Fruit fly (Drosophila melanogaster): Measurements from ENCODE around the gene CG12316.

Gene CG12316

dm6 chr3L:15125077-15125652, 11.6 kb downstream of the CG12316 start, which contains the start of gene CG16959:
Gene CG16959 (minus strand): TSS chr3L:15125321.
- no peak for TF ChIP-seq Hr96 (GFP tag; optimal IDR thresholded peaks at IDR 0.05)

dm6 chr3L:15123736-15124135, 13.0 kb downstream of the CG12316 start:
- TF ChIP-seq tj (GFP tag; optimal IDR thresholded peaks at IDR 0.05) (peak; percentile 14), CG5204 (GFP tag; optimal IDR thresholded peaks at IDR 0.05) (no peak), cnc (optimal IDR thresholded peaks at IDR 0.05) (no peak), pad (GFP tag; optimal IDR thresholded peaks at IDR 0.05) (no peak), toe (GFP tag; optimal IDR thresholded peaks at IDR 0.05) (no peak), CG7045 (GFP tag; optimal IDR thresholded peaks at IDR 0.05) (no peak), Mnt (GFP tag; optimal IDR thresholded peaks at IDR 0.05) (no peak), CG12768 (GFP tag; optimal IDR thresholded peaks at IDR 0.05) (no peak), CG7101 (tag; optimal IDR thresholded peaks at IDR 0.05) (no peak)

dm6 chr3L:15121272-15121671, 15.5 kb downstream of the CG12316 start, which contains the start of gene CG32847:
Gene CG32847 (plus strand): TSS chr3L:15121572.
- no peak for TF ChIP-seq CG1620 (GFP tag; optimal IDR thresholded peaks at IDR 0.05)

- TF ChIP-seq CG33017 (tag; optimal IDR thresholded peaks at IDR 0.05) = no peak
- peak; percentile 9 for TF ChIP-seq bab1 (GFP tag; optimal IDR thresholded peaks at IDR 0.05)
Measured at dm6 chr3L:15116536-15116935, 20.2 kb downstream of the CG12316 start, which contains the start of gene Cep135. Gene Cep135 (plus strand): TSS chr3L:15116737.

dm6 chr3L:15113257-15113656, 23.5 kb downstream of the CG12316 start, which contains the start of gene CG13458:
Gene CG13458 (plus strand): TSS chr3L:15113557.
- peak; percentile 3 for TF ChIP-seq kay (GFP tag; ENCODE audit: borderline replicate concordance)
- TF ChIP-seq Mnt (GFP tag; optimal IDR thresholded peaks at IDR 0.05) = peak; percentile 33
- TF ChIP-seq Clk (GFP tag; optimal IDR thresholded peaks at IDR 0.05) = no peak

- no peak for TF ChIP-seq CG5204 (GFP tag; optimal IDR thresholded peaks at IDR 0.05)
- no peak for TF ChIP-seq CG1620 (GFP tag; optimal IDR thresholded peaks at IDR 0.05)
- no peak for TF ChIP-seq CG11617 (GFP tag; optimal IDR thresholded peaks at IDR 0.05)
- TF ChIP-seq pad (GFP tag; optimal IDR thresholded peaks at IDR 0.05) = no peak
- no peak for TF ChIP-seq ovo (GFP tag; optimal IDR thresholded peaks at IDR 0.05)
- no peak for TF ChIP-seq Hr96 (GFP tag; optimal IDR thresholded peaks at IDR 0.05)
- TF ChIP-seq cic (GFP tag; optimal IDR thresholded peaks at IDR 0.05) = no peak
- TF ChIP-seq kay (GFP tag; ENCODE audit: borderline replicate concordance) = no peak
- no peak for TF ChIP-seq bab1 (GFP tag; optimal IDR thresholded peaks at IDR 0.05)
- no peak for TF ChIP-seq Mnt (GFP tag; optimal IDR thresholded peaks at IDR 0.05)
- TF ChIP-seq tj (GFP tag; optimal IDR thresholded peaks at IDR 0.05) = no peak
- no peak for TF ChIP-seq CG14711 (tag; optimal IDR thresholded peaks at IDR 0.05)
- no peak for TF ChIP-seq cnc (optimal IDR thresholded peaks at IDR 0.05)
- no peak for TF ChIP-seq CG7045 (GFP tag; optimal IDR thresholded peaks at IDR 0.05)
Measured at dm6 chr3L:15108948-15109347, 27.8 kb downstream of the CG12316 start.

- TF ChIP-seq cic (GFP tag; optimal IDR thresholded peaks at IDR 0.05) = no peak
- TF ChIP-seq pad (GFP tag; optimal IDR thresholded peaks at IDR 0.05) = peak; percentile 24
- no peak for TF ChIP-seq CG5204 (GFP tag; optimal IDR thresholded peaks at IDR 0.05)
- peak; percentile 45 for TF ChIP-seq ovo (GFP tag; optimal IDR thresholded peaks at IDR 0.05)
Measured at dm6 chr3L:15108524-15108923, 28.2 kb downstream of the CG12316 start.

dm6 chr3L:15107776-15108379, 28.9 kb downstream of the CG12316 start:
- peak; percentile 24 for TF ChIP-seq CG7045 (GFP tag; optimal IDR thresholded peaks at IDR 0.05)
- TF ChIP-seq cnc (optimal IDR thresholded peaks at IDR 0.05) = no peak
- TF ChIP-seq CG14711 (tag; optimal IDR thresholded peaks at IDR 0.05) = peak; percentile 60
- no peak for TF ChIP-seq CG1620 (GFP tag; optimal IDR thresholded peaks at IDR 0.05)
- TF ChIP-seq Crg-1 (GFP tag; optimal IDR thresholded peaks at IDR 0.05) = no peak
- peak; percentile 10 for TF ChIP-seq toe (GFP tag; optimal IDR thresholded peaks at IDR 0.05)
- no peak for TF ChIP-seq cic (GFP tag; optimal IDR thresholded peaks at IDR 0.05)
- TF ChIP-seq CG33017 (tag; optimal IDR thresholded peaks at IDR 0.05) = peak; percentile 19
- no peak for TF ChIP-seq Clk (GFP tag; optimal IDR thresholded peaks at IDR 0.05)
- TF ChIP-seq pad (GFP tag; optimal IDR thresholded peaks at IDR 0.05) = peak; percentile 66
- TF ChIP-seq CG5204 (GFP tag; optimal IDR thresholded peaks at IDR 0.05) = peak; percentile 7
- TF ChIP-seq tj (GFP tag; optimal IDR thresholded peaks at IDR 0.05) = peak; percentile 5
- TF ChIP-seq CG12768 (GFP tag; optimal IDR thresholded peaks at IDR 0.05) = no peak
- peak; percentile 31 for TF ChIP-seq kay (GFP tag; ENCODE audit: borderline replicate concordance)
- TF ChIP-seq Mnt (GFP tag; optimal IDR thresholded peaks at IDR 0.05) = no peak
- peak; percentile 64 for TF ChIP-seq CG7101 (tag; optimal IDR thresholded peaks at IDR 0.05)
- no peak for TF ChIP-seq ovo (GFP tag; optimal IDR thresholded peaks at IDR 0.05)
- peak; percentile 52 for TF ChIP-seq bab1 (GFP tag; optimal IDR thresholded peaks at IDR 0.05)
- TF ChIP-seq CG11617 (GFP tag; optimal IDR thresholded peaks at IDR 0.05) = peak; percentile 63
- TF ChIP-seq Hr96 (GFP tag; optimal IDR thresholded peaks at IDR 0.05) = peak; percentile 7

Data from whole organism, adult.